Worm (Caenorhabditis elegans): ENCODE data around the gene C29E4.10.

DNA sequence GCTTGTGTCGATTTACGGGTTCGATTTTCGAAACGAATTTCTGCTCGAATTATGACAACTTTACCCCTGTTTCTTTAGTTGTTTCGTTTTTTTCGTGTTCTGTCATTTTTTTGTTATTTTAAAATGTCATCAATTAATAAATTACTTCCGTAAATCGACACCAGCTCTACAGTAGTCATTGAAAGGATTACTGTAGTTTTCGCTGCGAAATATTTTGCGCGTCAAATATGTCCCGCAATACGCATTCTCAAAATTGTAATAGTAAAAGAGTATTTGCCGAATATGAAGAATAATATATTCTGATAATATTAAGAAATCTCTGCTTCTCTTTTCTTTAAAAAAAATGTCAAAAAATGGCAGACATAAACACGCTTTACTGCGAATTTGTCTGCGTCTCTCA is 44.4 kb upstream of the C29E4.10 start:
- TF ChIP-seq nhr-80 (tag; optimal IDR thresholded peaks at IDR 0.05) (no peak), ekl-4 (GFP tag; IDR thresholded peaks at IDR 0.05) (no peak), unc-62 (GFP tag; optimal IDR thresholded peaks at IDR 0.05) (no peak), mxl-1 (tag; optimal IDR thresholded peaks at IDR 0.05) (no peak), mes-4 (tag; optimal IDR thresholded peaks at IDR 0.05) (no peak), pbrm-1 (GFP tag; IDR thresholded peaks at IDR 0.05) (no peak), hmg-1.2 (GFP tag; IDR thresholded peaks at IDR 0.05) (peak; percentile 43; the same call in 1 of the 2 replicates)
